Worm (Caenorhabditis elegans) whole organism, L4 larva: Measurements from ENCODE around the gene unc-97.

Source experiments
- ceh-28 ChIP-seq: fragments of 150-350 bp; optimal IDR thresholded peaks from 2 replicates; lab custom pipeline; 2014; ENCODE audit warnings: missing biosample characterization, missing genetic modification reagents, missing genetic modification characterization
- ceh-82 ChIP-seq: sonication (generic microtip); optimal IDR thresholded peaks from 2 replicates; lab custom pipeline; 2017; ENCODE audit warnings: missing biosample characterization, missing genetic modification characterization
- daf-12 ChIP-seq: fragments of 150-350 bp; optimal IDR thresholded peaks from 2 replicates; lab custom pipeline; 2014; ENCODE audit warnings: missing biosample characterization, missing genetic modification reagents, missing genetic modification characterization
- hlh-11 ChIP-seq: fragments of 200-800 bp; sonication (Bioruptor generic); optimal IDR thresholded peaks from 2 replicates; lab custom pipeline; 2018; ENCODE audit warnings: mild to moderate bottlenecking, missing genetic modification characterization, missing compliant biosample characterization
- hlh-30 ChIP-seq: sonication (generic microtip); optimal IDR thresholded peaks from 2 replicates; lab custom pipeline; 2017; ENCODE audit warnings: antibody characterized with exemption, mild to moderate bottlenecking, missing genetic modification characterization, missing compliant biosample characterization; ENCODE audit not compliant: insufficient read depth
- mep-1 ChIP-seq: fragments of 150-350 bp; sonication (generic microtip); optimal IDR thresholded peaks from 3 replicates; lab custom pipeline; 2014; ENCODE audit warnings: missing biosample characterization, missing genetic modification characterization
- nhr-77 ChIP-seq: fragments of 150-350 bp; optimal IDR thresholded peaks from 2 replicates; lab custom pipeline; 2014; ENCODE audit warnings: missing biosample characterization, missing genetic modification characterization
- pha-4 ChIP-seq, 2 experiments: fragments of 150-350 bp in 1 of 2; fragments of 200-800 bp in 1 of 2; sonication (Bioruptor generic) in 1 of 2; IDR thresholded peaks in 1 of 2; optimal IDR thresholded peaks in 1 of 2; 2 replicates each; pipeline versions ENCODE4 v1.3.6 to Lab custom; 2014 to 2022; ENCODE audit warnings: missing genetic modification characterization in 2 of 2, missing genetic modification reagents in 2 of 2, missing biosample characterization in 1 of 2, missing compliant biosample characterization in 1 of 2
- zag-1 ChIP-seq: fragments of 150-350 bp; optimal IDR thresholded peaks from 2 replicates; lab custom pipeline; 2014; ENCODE audit warnings: missing biosample characterization, missing genetic modification characterization

- TF ChIP-seq nhr-77 (tag; lab: Kevin White, UChicago): no peak
- TF ChIP-seq daf-12: no peak
- no peak for TF ChIP-seq ceh-28
- no peak for TF ChIP-seq pha-4 (GFP tag; IDR thresholded peaks at IDR 0.05; lab: Robert Waterston, UW)
- no peak for TF ChIP-seq pha-4 (tag; optimal IDR thresholded peaks at IDR 0.05; lab: Kevin White, UChicago)
- TF ChIP-seq hlh-11: peak; percentile 44
- TF ChIP-seq zag-1 (tag; lab: Kevin White, UChicago): no peak
- peak; percentile 45 for TF ChIP-seq hlh-30 (tag; lab: Kevin White, UChicago)
- peak; percentile 57 for TF ChIP-seq mep-1 (tag; lab: Kevin White, UChicago)
- TF ChIP-seq ceh-82 (tag; lab: Kevin White, UChicago): no peak
Measured at ce11 chrX:5591830-5592229, 1.1 kb upstream of the unc-97 start.
